Fruit fly (Drosophila melanogaster): ENCODE data around the gene CG32284.
A peak's percentile ranks its signal among the peaks of the same experiment; 100 is the strongest.

The CG32284 gene

DNA sequence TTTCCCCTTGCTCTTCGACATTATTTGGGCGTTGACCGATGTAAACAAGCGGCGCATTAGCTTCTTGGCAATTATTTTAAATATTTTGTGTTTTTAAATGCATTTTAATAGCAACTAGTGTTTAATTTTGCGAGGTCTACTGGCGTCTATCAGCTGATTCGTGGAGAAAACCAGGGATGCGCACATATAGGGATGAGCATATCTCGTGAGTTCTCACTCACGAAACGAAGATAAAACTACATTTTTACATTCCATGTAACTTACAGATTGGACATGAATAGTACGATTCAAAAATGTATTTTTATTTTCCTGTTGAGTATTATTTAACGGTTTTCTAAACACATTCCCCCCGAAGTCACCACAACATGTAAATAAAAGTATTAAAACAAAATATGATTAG lies 11.0 kb downstream of the CG32284 start, which contains the start of gene CG14966 (continued):
- peak; percentile 30 for TF ChIP-seq CG33213 (GFP tag; optimal IDR thresholded peaks at IDR 0.05)
- TF ChIP-seq CG17328 (GFP tag; IDR thresholded peaks at IDR 0.05), result no peak
- no peak for TF ChIP-seq CG4328 (GFP tag; optimal IDR thresholded peaks at IDR 0.05)
- 0 out of 2 replicates have a peak, but pooled peaks have one; percentile 38 for TF ChIP-seq sob (GFP tag; IDR thresholded peaks at IDR 0.05)

DNA sequence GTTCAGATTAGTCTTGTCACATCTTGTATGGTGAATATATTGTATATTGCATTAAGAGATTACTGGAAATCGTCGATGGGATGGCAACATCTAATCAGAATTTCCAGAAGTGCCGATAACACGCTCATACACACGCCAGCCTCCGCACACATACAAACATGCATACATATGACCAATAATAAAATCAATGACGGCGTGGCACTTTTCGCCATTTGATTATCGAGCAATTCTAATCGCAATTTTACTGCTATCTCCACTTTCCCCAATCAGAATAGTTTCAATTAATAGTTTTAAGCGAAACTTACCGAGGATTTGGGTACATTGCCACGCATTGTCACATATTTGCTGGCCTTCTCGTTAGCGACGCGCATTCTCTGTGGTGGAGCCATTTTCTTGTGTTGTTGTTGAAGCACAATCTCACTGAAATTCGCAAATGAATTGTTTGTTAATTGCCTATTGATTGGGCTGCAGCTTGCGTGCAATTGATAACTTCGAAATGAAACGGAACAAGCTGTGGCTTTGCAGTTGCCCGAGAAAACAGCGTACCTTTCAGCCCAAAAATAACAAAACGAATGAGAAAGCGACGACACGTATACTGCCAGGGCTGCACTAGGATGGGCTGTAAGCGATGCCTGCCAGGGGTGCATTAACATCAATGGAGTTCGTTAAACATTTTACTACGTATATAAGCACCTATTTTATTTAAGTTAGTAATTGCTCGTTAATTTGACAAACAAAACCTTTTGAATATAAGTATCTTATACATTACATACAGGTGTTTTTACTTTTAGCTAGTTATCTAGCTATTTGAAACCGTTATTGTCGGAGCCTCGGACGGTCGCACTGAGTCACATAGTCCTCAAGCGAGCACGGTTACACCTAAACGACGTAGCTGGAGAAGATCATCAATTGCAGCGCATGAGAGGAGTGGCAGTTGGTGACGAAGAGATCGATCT lies 12.3 kb downstream of the CG32284 start, which contains the start of the genes CG32276 and gry:
CG32276 (minus strand) TSS at position 601 of the 956 bp plus-strand sequence.
gry (plus strand) TSS at position 644 of the 956 bp plus-strand sequence.
- no peak for TF ChIP-seq PHDP (tag; optimal IDR thresholded peaks at IDR 0.05)
- peak; percentile 80 for TF ChIP-seq wek (GFP tag; optimal IDR thresholded peaks at IDR 0.05)
- peak; percentile 78 for TF ChIP-seq CoRest (tag; optimal IDR thresholded peaks at IDR 0.05)
- peak; percentile 91 for TF ChIP-seq CG3995 (GFP tag; optimal IDR thresholded peaks at IDR 0.05)
- TF ChIP-seq prd (optimal IDR thresholded peaks at IDR 0.05), result no peak
- TF ChIP-seq prd (GFP tag; IDR thresholded peaks at IDR 0.05), result peak; percentile 82
- peak; percentile 97 for TF ChIP-seq Med (GFP tag)
- no peak for TF ChIP-seq CG7839 (tag; optimal IDR thresholded peaks at IDR 0.05)
- no peak for TF ChIP-seq sd (tag; optimal IDR thresholded peaks at IDR 0.05)
- TF ChIP-seq danr (GFP tag; IDR thresholded peaks at IDR 0.05), result peak; percentile 63
- TF ChIP-seq Tbp (GFP tag; optimal IDR thresholded peaks at IDR 0.05), result peak; percentile 57
- TF ChIP-seq CG34376 (GFP tag; optimal IDR thresholded peaks at IDR 0.05), result peak; percentile 75
- peak; percentile 60 for TF ChIP-seq CG7556 (GFP tag; optimal IDR thresholded peaks at IDR 0.05)
- peak; percentile 50 for TF ChIP-seq CG3065 (GFP tag; optimal IDR thresholded peaks at IDR 0.05)
- TF ChIP-seq repo (GFP tag; optimal IDR thresholded peaks at IDR 0.05), result peak; percentile 57
- TF ChIP-seq cas (GFP tag; IDR thresholded peaks at IDR 0.05), result peak; percentile 54; the same call in 1 of the 2 replicates
- peak; percentile 81 for TF ChIP-seq dm (GFP tag; optimal IDR thresholded peaks at IDR 0.05)
- peak; percentile 71 for TF ChIP-seq CG12942 (GFP tag; optimal IDR thresholded peaks at IDR 0.05)
- TF ChIP-seq CG7928 (GFP tag; optimal IDR thresholded peaks at IDR 0.05), result peak; percentile 99
- peak; percentile 65 for TF ChIP-seq shn (GFP tag; optimal IDR thresholded peaks at IDR 0.05)
- TF ChIP-seq onecut (GFP tag; IDR thresholded peaks at IDR 0.05), result peak; percentile 30
- TF ChIP-seq ash1 (GFP tag; optimal IDR thresholded peaks at IDR 0.05), result no peak
- peak; percentile 65 for TF ChIP-seq Bdp1 (GFP tag; optimal IDR thresholded peaks at IDR 0.05)
- TF ChIP-seq dati (GFP tag; IDR thresholded peaks at IDR 0.05), result peak; percentile 48; the same call in 1 of the 2 replicates
- peak; percentile 79 for TF ChIP-seq Bteb2 (GFP tag; optimal IDR thresholded peaks at IDR 0.05)
- TF ChIP-seq stc (GFP tag; IDR thresholded peaks at IDR 0.05), result peak; percentile 62
- TF ChIP-seq lov (optimal IDR thresholded peaks at IDR 0.05), result no peak
- peak; percentile 61; the same call in 1 of the 3 replicates for TF ChIP-seq lov (GFP tag; IDR thresholded peaks at IDR 0.05)
- peak; percentile 87 for TF ChIP-seq lab (GFP tag; optimal IDR thresholded peaks at IDR 0.05)
- peak; percentile 67 for TF ChIP-seq CG9817 (tag; optimal IDR thresholded peaks at IDR 0.05)
- no peak for TF ChIP-seq pros (GFP tag; optimal IDR thresholded peaks at IDR 0.05)
- TF ChIP-seq Dad (GFP tag; optimal IDR thresholded peaks at IDR 0.05), result peak; percentile 68
- no peak for TF ChIP-seq CG17802 (tag; optimal IDR thresholded peaks at IDR 0.05)
- no peak for TF ChIP-seq ham (GFP tag; IDR thresholded peaks at IDR 0.05)
- TF ChIP-seq CG8765 (GFP tag; IDR thresholded peaks at IDR 0.05), result peak; percentile 71
- TF ChIP-seq CG2202 (tag; optimal IDR thresholded peaks at IDR 0.05), result peak; percentile 56
- 0 out of 3 replicates have a peak, but pooled peaks have one; percentile 46 for TF ChIP-seq CG2889 (GFP tag; IDR thresholded peaks at IDR 0.05)
- TF ChIP-seq CG9215 (GFP tag; IDR thresholded peaks at IDR 0.05), result peak; percentile 64
- TF ChIP-seq CG4282 (GFP tag; optimal IDR thresholded peaks at IDR 0.05), result peak; percentile 67
- TF ChIP-seq CG6175 (GFP tag; IDR thresholded peaks at IDR 0.05), result 0 out of 3 replicates have a peak, but pooled peaks have one; percentile 12
- no peak for TF ChIP-seq jigr1 (GFP tag; IDR thresholded peaks at IDR 0.05)
- TF ChIP-seq chif (GFP tag; optimal IDR thresholded peaks at IDR 0.05), result peak; percentile 54 to 71
- TF ChIP-seq Dip2 (GFP tag; IDR thresholded peaks at IDR 0.05), result no peak
- TF ChIP-seq zf30C (GFP tag; optimal IDR thresholded peaks at IDR 0.05), result no peak

All from whole organism, embryonic.